Worm (Caenorhabditis elegans) whole organism, L4 larva: ENCODE measurements around the gene T16G12.12.

ENCODE experiments used
- D1046.2 ChIP-seq: fragments of 200-800 bp; sonication (Bioruptor generic); IDR thresholded peaks from 2 replicates; pipeline ENCODE4 v1.3.6; 2022; ENCODE audit warnings: missing genetic modification characterization, missing compliant biosample characterization
- F37D6.2 ChIP-seq: sonication (generic microtip); optimal IDR thresholded peaks from 2 replicates; lab custom pipeline; 2016; ENCODE audit warnings: mild to moderate bottlenecking, missing genetic modification characterization, missing compliant biosample characterization
- F44E2.7 ChIP-seq: fragments of 200-800 bp; sonication (Bioruptor generic); IDR thresholded peaks from 2 replicates; pipeline ENCODE4 v2.1.2; 2022; ENCODE audit warnings: missing genetic modification characterization, missing compliant biosample characterization
- ZK337.2 ChIP-seq: fragments of 200-800 bp; sonication (Bioruptor generic); IDR thresholded peaks from 2 replicates; pipeline ENCODE4 v1.3.6; 2022; ENCODE audit warnings: missing genetic modification reagents, missing genetic modification characterization, missing compliant biosample characterization
- ZK546.5 ChIP-seq, 2 experiments: sonication (generic microtip); optimal IDR thresholded peaks; 2 replicates each; lab custom pipeline; 2017; ENCODE audit warnings: missing biosample characterization in 2 of 2, missing genetic modification characterization in 2 of 2
- aha-1 ChIP-seq: fragments of 150-350 bp; peaks from one replicate; lab custom pipeline; 2014; ENCODE audit warnings: missing biosample characterization, missing genetic modification characterization
- attf-4 ChIP-seq: sonication (generic microtip); optimal IDR thresholded peaks from 3 replicates; lab custom pipeline; 2017; ENCODE audit warnings: missing biosample characterization, missing genetic modification characterization
- ceh-20 ChIP-seq: fragments of 200-800 bp; sonication (Bioruptor generic); IDR thresholded peaks from 2 replicates; pipeline ENCODE4 v1.3.6; 2022; ENCODE audit warnings: missing genetic modification reagents, missing genetic modification characterization, missing compliant biosample characterization
- ceh-82 ChIP-seq: sonication (generic microtip); optimal IDR thresholded peaks from 2 replicates; lab custom pipeline; 2017; ENCODE audit warnings: missing biosample characterization, missing genetic modification characterization
- ces-1 ChIP-seq: fragments of 150-350 bp; sonication (generic microtip); optimal IDR thresholded peaks from 4 replicates; lab custom pipeline; 2014; ENCODE audit warnings: missing biosample characterization, missing genetic modification reagents, missing genetic modification characterization
- daf-12 ChIP-seq: fragments of 150-350 bp; optimal IDR thresholded peaks from 2 replicates; lab custom pipeline; 2014; ENCODE audit warnings: missing biosample characterization, missing genetic modification reagents, missing genetic modification characterization
- daf-16 ChIP-seq, 3 experiments: sonication (generic microtip); optimal IDR thresholded peaks; 2 replicates each; lab custom pipeline; 2016 to 2017; ENCODE audit warnings: missing genetic modification characterization in 3 of 3, missing genetic modification reagents in 3 of 3, mild to moderate bottlenecking in 2 of 3, missing compliant biosample characterization in 2 of 3, missing biosample characterization in 1 of 3, moderate library complexity in 1 of 3
- daf-19 ChIP-seq: fragments of 200-800 bp; sonication (Bioruptor generic); conservative IDR thresholded peaks from 2 replicates; pipeline ENCODE4 v1.3.6; 2022; ENCODE audit warnings: missing genetic modification characterization, missing compliant biosample characterization
- daf-8 ChIP-seq: fragments of 200-800 bp; sonication (Bioruptor generic); IDR thresholded peaks from 2 replicates; pipeline ENCODE4 v1.3.6; 2022; ENCODE audit warnings: missing genetic modification characterization, missing compliant biosample characterization
- dmd-6 ChIP-seq: fragments of 200-800 bp; sonication (Bioruptor generic); IDR thresholded peaks from 2 replicates; pipeline ENCODE4 v1.3.6; 2022; ENCODE audit warnings: missing genetic modification reagents, missing genetic modification characterization, missing compliant biosample characterization
- dmd-8 ChIP-seq: fragments of 200-800 bp; sonication (Bioruptor generic); IDR thresholded peaks from 2 replicates; pipeline ENCODE4 v1.3.6; 2022; ENCODE audit warnings: missing genetic modification characterization, missing compliant biosample characterization
- egl-27 ChIP-seq: sonication (generic microtip); optimal IDR thresholded peaks from 3 replicates; lab custom pipeline; 2017; ENCODE audit warnings: missing biosample characterization, missing genetic modification reagents, missing genetic modification characterization
- egl-43 ChIP-seq: fragments of 200-800 bp; sonication (Bioruptor generic); IDR thresholded peaks from 2 replicates; pipeline ENCODE4 v1.3.6; 2022; ENCODE audit warnings: missing genetic modification reagents, missing genetic modification characterization, missing compliant biosample characterization
- fkh-10 ChIP-seq: fragments of 150-350 bp; optimal IDR thresholded peaks from 2 replicates; lab custom pipeline; 2014; ENCODE audit warnings: missing biosample characterization, missing genetic modification reagents, missing genetic modification characterization
- gei-8 ChIP-seq: fragments of 200-800 bp; sonication (Bioruptor generic); optimal IDR thresholded peaks from 2 replicates; lab custom pipeline; 2018; ENCODE audit warnings: mild to moderate bottlenecking, missing genetic modification characterization, missing compliant biosample characterization
- hif-1 ChIP-seq, 2 experiments: sonication (generic microtip); optimal IDR thresholded peaks; 2 replicates each; lab custom pipeline; 2016 to 2017; ENCODE audit warnings: missing compliant biosample characterization in 2 of 2, missing genetic modification characterization in 2 of 2, missing genetic modification reagents in 2 of 2, missing genotype in 2 of 2, mild to moderate bottlenecking in 1 of 2
- hlh-11 ChIP-seq: fragments of 200-800 bp; sonication (Bioruptor generic); optimal IDR thresholded peaks from 2 replicates; lab custom pipeline; 2018; ENCODE audit warnings: mild to moderate bottlenecking, missing genetic modification characterization, missing compliant biosample characterization
- hmg-1.1 ChIP-seq: fragments of 200-800 bp; sonication (Bioruptor generic); IDR thresholded peaks from 2 replicates; pipeline ENCODE4 v1.3.6; 2022; ENCODE audit warnings: missing genetic modification reagents, missing genetic modification characterization, missing compliant biosample characterization
- lin-1 ChIP-seq: fragments of 200-800 bp; sonication (Bioruptor generic); IDR thresholded peaks from 2 replicates; pipeline ENCODE4 v1.3.6; 2022; ENCODE audit warnings: missing genetic modification reagents, missing genetic modification characterization, missing compliant biosample characterization
- lin-13 ChIP-seq: fragments of 150-350 bp; optimal IDR thresholded peaks from 2 replicates; lab custom pipeline; 2014; ENCODE audit warnings: missing biosample characterization, missing genetic modification reagents, missing genetic modification characterization
- lin-29 ChIP-seq: fragments of 200-800 bp; sonication (Bioruptor generic); IDR thresholded peaks from 2 replicates; pipeline ENCODE4 v1.3.6; 2022; ENCODE audit warnings: missing genetic modification reagents, missing genetic modification characterization, missing compliant biosample characterization
- lir-3 ChIP-seq: sonication (generic microtip); optimal IDR thresholded peaks from 2 replicates; lab custom pipeline; 2016; ENCODE audit warnings: mild to moderate bottlenecking, missing genetic modification characterization, missing compliant biosample characterization
- lsy-2 ChIP-seq, 2 experiments: fragments of 150-350 bp in 1 of 2; sonication (generic microtip) in 1 of 2; optimal IDR thresholded peaks; 2 replicates each; lab custom pipeline; 2014 to 2017; ENCODE audit warnings: missing biosample characterization in 2 of 2, missing genetic modification characterization in 2 of 2
- mdl-1 ChIP-seq, 2 experiments: fragments of 150-350 bp in 1 of 2; sonication (generic microtip) in 1 of 2; optimal IDR thresholded peaks; 2 replicates each; lab custom pipeline; 2014 to 2017; ENCODE audit warnings: missing biosample characterization in 2 of 2, missing genetic modification characterization in 2 of 2
- nhr-11 ChIP-seq: fragments of 150-350 bp; optimal IDR thresholded peaks from 2 replicates; lab custom pipeline; 2014; ENCODE audit warnings: missing biosample characterization, missing genetic modification characterization
- nhr-28 ChIP-seq: fragments of 150-350 bp; optimal IDR thresholded peaks from 2 replicates; lab custom pipeline; 2014; ENCODE audit warnings: missing biosample characterization, missing genetic modification characterization
- nhr-76 ChIP-seq: fragments of 150-350 bp; optimal IDR thresholded peaks from 2 replicates; lab custom pipeline; 2014; ENCODE audit warnings: missing biosample characterization, missing genetic modification characterization
- nhr-77 ChIP-seq: fragments of 150-350 bp; optimal IDR thresholded peaks from 2 replicates; lab custom pipeline; 2014; ENCODE audit warnings: missing biosample characterization, missing genetic modification characterization
- pha-4 ChIP-seq, 2 experiments: fragments of 150-350 bp in 1 of 2; fragments of 200-800 bp in 1 of 2; sonication (Bioruptor generic) in 1 of 2; IDR thresholded peaks in 1 of 2; optimal IDR thresholded peaks in 1 of 2; 2 replicates each; pipeline versions ENCODE4 v1.3.6 to Lab custom; 2014 to 2022; ENCODE audit warnings: missing genetic modification characterization in 2 of 2, missing genetic modification reagents in 2 of 2, missing biosample characterization in 1 of 2, missing compliant biosample characterization in 1 of 2
- pqm-1 ChIP-seq: sonication (generic microtip); optimal IDR thresholded peaks from 2 replicates; lab custom pipeline; 2017; ENCODE audit warnings: missing biosample characterization, missing genetic modification characterization
- set-16 ChIP-seq: fragments of 200-800 bp; sonication (Bioruptor generic); IDR thresholded peaks from 2 replicates; pipeline ENCODE4 v1.3.6; 2022; ENCODE audit warnings: missing genetic modification reagents, missing genetic modification characterization, missing compliant biosample characterization
- skn-1 ChIP-seq: fragments of 150-350 bp; optimal IDR thresholded peaks from 2 replicates; lab custom pipeline; 2014; ENCODE audit warnings: missing biosample characterization, missing genetic modification characterization
- snpc-1.2 ChIP-seq: fragments of 200-800 bp; sonication (Bioruptor generic); IDR thresholded peaks from 2 replicates; pipeline ENCODE4 v1.3.6; 2022; ENCODE audit warnings: missing genetic modification reagents, missing genetic modification characterization, missing compliant biosample characterization
- spr-1 ChIP-seq: sonication (generic microtip); optimal IDR thresholded peaks from 2 replicates; lab custom pipeline; 2016; ENCODE audit warnings: mild to moderate bottlenecking, missing genetic modification characterization, missing compliant biosample characterization
- tag-97 ChIP-seq: fragments of 200-800 bp; sonication (Bioruptor generic); IDR thresholded peaks from 2 replicates; pipeline ENCODE4 v1.3.6; 2022; ENCODE audit warnings: missing genetic modification characterization, missing compliant biosample characterization
- unc-130 ChIP-seq: sonication (generic microtip); optimal IDR thresholded peaks from 2 replicates; lab custom pipeline; 2016; ENCODE audit warnings: missing genetic modification reagents, missing genetic modification characterization, missing compliant biosample characterization
- vab-7 ChIP-seq: fragments of 200-800 bp; sonication (Bioruptor generic); IDR thresholded peaks from 2 replicates; pipeline ENCODE4 v1.3.6; 2022; ENCODE audit warnings: missing genetic modification reagents, missing genetic modification characterization, missing compliant biosample characterization
- zag-1 ChIP-seq: fragments of 150-350 bp; optimal IDR thresholded peaks from 2 replicates; lab custom pipeline; 2014; ENCODE audit warnings: missing biosample characterization, missing genetic modification characterization
- zfp-2 ChIP-seq: sonication (generic microtip); optimal IDR thresholded peaks from 2 replicates; lab custom pipeline; 2016; ENCODE audit warnings: mild to moderate bottlenecking, missing genetic modification characterization, missing compliant biosample characterization
- zfp-3 ChIP-seq: fragments of 200-800 bp; sonication (Bioruptor generic); conservative IDR thresholded peaks from 2 replicates; pipeline ENCODE4 v1.3.6; 2022; ENCODE audit warnings: missing genetic modification reagents, missing genetic modification characterization, missing compliant biosample characterization
- ztf-11 ChIP-seq: fragments of 150-350 bp; optimal IDR thresholded peaks from 2 replicates; lab custom pipeline; 2014; ENCODE audit warnings: missing biosample characterization, missing genetic modification characterization

Gene T16G12.12

DNA sequence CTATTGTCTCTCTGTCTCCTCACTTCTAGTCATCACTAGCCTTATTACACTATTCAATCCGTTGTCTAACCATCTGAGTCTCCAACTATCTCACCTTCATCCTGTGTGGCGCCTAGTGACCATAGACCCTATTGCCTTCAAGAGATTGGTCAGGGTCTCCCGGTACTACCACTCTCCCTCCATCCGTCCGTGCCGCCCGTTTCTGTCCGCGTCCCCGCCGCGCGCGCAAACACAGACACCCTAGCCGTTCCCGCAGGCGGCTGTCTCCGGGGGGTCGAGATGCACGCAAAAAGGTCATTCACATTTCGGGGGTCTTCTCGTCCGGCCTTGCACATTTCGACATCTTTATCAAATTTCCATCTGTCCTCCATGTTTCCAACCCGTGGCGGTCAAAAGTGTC is 41.1 kb downstream of the T16G12.12 start (continued):
- TF ChIP-seq nhr-76 (no peak), pha-4 (GFP tag; IDR thresholded peaks at IDR 0.05; lab: Robert Waterston, UW) (0 out of 2 replicates have a peak, but pooled peaks have one; percentile 6), pha-4 (tag; optimal IDR thresholded peaks at IDR 0.05; lab: Kevin White, UChicago) (no peak), egl-43 (GFP tag; lab: Robert Waterston, UW) (0 out of 2 replicates have a peak, but pooled peaks have one; percentile 45)

DNA sequence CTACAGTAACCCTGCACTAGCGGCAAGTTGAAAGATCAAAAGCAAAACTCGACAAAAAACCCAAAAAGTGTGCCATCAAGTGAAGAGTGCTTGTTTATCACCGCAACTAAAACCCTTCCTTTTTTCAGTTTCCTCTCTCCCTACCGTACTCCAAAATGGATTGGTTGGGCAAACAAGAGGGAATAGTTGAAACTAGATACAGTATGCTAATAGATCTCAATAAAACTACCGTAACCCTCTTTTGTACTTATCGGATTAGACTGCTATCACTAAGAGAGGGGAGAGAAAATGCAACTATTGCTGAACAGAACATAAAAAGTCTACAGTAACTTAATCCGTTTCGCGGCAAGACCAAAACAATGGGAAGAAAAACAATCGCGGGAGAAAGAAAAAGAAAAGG is 42.0 kb downstream of the T16G12.12 start:
- TF ChIP-seq gei-8 (GFP tag; lab: Kevin White, UChicago): no peak
- no peak for TF ChIP-seq ZK546.5 (tag; optimal IDR thresholded peaks at IDR 0.05; lab: Kevin White, UChicago)
- TF ChIP-seq hlh-11 (tag; lab: Kevin White, UChicago): no peak
- TF ChIP-seq nhr-76: no peak
- TF ChIP-seq lsy-2 (tag; optimal IDR thresholded peaks at IDR 0.05; lab: Kevin White, UChicago): peak in 1 of 2 experiments; percentile 57
- no peak for TF ChIP-seq egl-43 (GFP tag; lab: Robert Waterston, UW)
- peak; percentile 47 for TF ChIP-seq nhr-28 (tag; lab: Kevin White, UChicago)
- TF ChIP-seq snpc-1.2 (GFP tag; lab: Robert Waterston, UW): no peak
- no peak for TF ChIP-seq daf-12 (tag; lab: Kevin White, UChicago)
- TF ChIP-seq daf-16 (GFP tag; optimal IDR thresholded peaks at IDR 0.05; lab: Kevin White, UChicago): no peak
- TF ChIP-seq daf-16 (tag; optimal IDR thresholded peaks at IDR 0.05; lab: Kevin White, UChicago): peak; percentile 41
- peak; percentile 8 for TF ChIP-seq pqm-1 (tag; lab: Kevin White, UChicago)
- no peak for TF ChIP-seq lir-3

DNA sequence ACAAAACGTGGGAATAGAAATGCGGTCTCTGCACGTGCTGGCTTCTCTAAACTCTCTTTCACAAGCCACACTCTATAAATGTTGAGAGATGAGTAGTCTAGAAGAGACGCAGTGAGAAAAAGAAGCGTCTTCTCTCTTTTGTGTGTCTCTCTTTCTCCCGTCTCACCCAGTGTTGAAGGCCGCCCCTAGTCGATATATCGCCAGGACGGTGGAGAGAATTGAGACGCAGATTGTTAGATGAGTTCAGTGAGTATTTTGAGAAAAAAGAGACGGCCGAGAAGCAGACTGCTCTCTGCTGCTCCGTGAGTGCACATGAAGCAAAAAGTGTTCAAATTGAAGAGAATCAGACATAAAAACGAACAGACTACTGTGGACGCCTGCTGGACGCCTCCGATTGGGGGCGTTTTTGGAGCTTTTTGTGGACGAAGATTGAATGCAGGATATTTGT is 43.1 kb downstream of the T16G12.12 start:
- TF ChIP-seq nhr-11 (tag; lab: Kevin White, UChicago): peak; percentile 79
- TF ChIP-seq lsy-2 (tag; optimal IDR thresholded peaks at IDR 0.05; lab: Kevin White, UChicago): peak; percentile 70 to 93
- TF ChIP-seq hmg-1.1 (GFP tag; lab: Robert Waterston, UW): peak; percentile 96
- peak; percentile 56 to 69 for TF ChIP-seq daf-16 (GFP tag; optimal IDR thresholded peaks at IDR 0.05; lab: Kevin White, UChicago)
- peak; percentile 72 for TF ChIP-seq daf-16 (tag; optimal IDR thresholded peaks at IDR 0.05; lab: Kevin White, UChicago)
- no peak for TF ChIP-seq tag-97 (GFP tag; lab: Robert Waterston, UW)
- TF ChIP-seq mdl-1 (tag; optimal IDR thresholded peaks at IDR 0.05; lab: Kevin White, UChicago): peak; percentile 98 to 99
- no peak for TF ChIP-seq lin-29
- no peak for TF ChIP-seq dmd-8 (GFP tag; lab: Robert Waterston, UW)
- TF ChIP-seq dmd-6 (GFP tag; lab: Robert Waterston, UW): peak; percentile 89
- peak; percentile 62; the same call in 1 of the 2 replicates for TF ChIP-seq daf-19 (GFP tag; lab: Robert Waterston, UW)
- no peak for TF ChIP-seq D1046.2 (GFP tag; lab: Robert Waterston, UW)
- TF ChIP-seq zag-1 (tag; lab: Kevin White, UChicago): peak; percentile 40
- TF ChIP-seq ceh-82 (tag; lab: Kevin White, UChicago): no peak
- peak; percentile 98 for TF ChIP-seq aha-1 (tag; lab: Kevin White, UChicago)
- no peak for TF ChIP-seq zfp-3
- peak; percentile 80 for TF ChIP-seq lin-1
- 0 out of 2 replicates have a peak, but pooled peaks have one; percentile 41 for TF ChIP-seq vab-7 (GFP tag; lab: Robert Waterston, UW)
- no peak for TF ChIP-seq daf-8 (GFP tag; lab: Robert Waterston, UW)
- TF ChIP-seq spr-1: peak; percentile 59
- TF ChIP-seq ZK337.2 (GFP tag; lab: Robert Waterston, UW): no peak
- peak; percentile 76 for TF ChIP-seq fkh-10
- peak; percentile 71 for TF ChIP-seq F37D6.2 (tag; lab: Kevin White, UChicago)
- TF ChIP-seq skn-1: no peak
- peak; percentile 34 for TF ChIP-seq nhr-77 (tag; lab: Kevin White, UChicago)
- TF ChIP-seq hif-1 (tag; optimal IDR thresholded peaks at IDR 0.05; lab: Kevin White, UChicago): peak in 1 of 2 experiments; percentile 77
- peak; percentile 81 for TF ChIP-seq ceh-20 (GFP tag; lab: Robert Waterston, UW)
- TF ChIP-seq ztf-11 (tag; lab: Kevin White, UChicago): no peak
- peak; percentile 10 for TF ChIP-seq ces-1 (GFP tag; lab: Kevin White, UChicago)
- no peak for TF ChIP-seq attf-4 (tag; lab: Kevin White, UChicago)
- peak; percentile 53 for TF ChIP-seq set-16
- TF ChIP-seq ZK546.5 (tag; optimal IDR thresholded peaks at IDR 0.05; lab: Kevin White, UChicago): no peak
- peak; percentile 27 for TF ChIP-seq pqm-1 (tag; lab: Kevin White, UChicago)
- peak; percentile 38 for TF ChIP-seq lin-13 (GFP tag; lab: Kevin White, UChicago)
- no peak for TF ChIP-seq egl-27 (tag; lab: Kevin White, UChicago)
- no peak for TF ChIP-seq unc-130
- no peak for TF ChIP-seq F44E2.7 (GFP tag; lab: Robert Waterston, UW)
- no peak for TF ChIP-seq zfp-2 (tag; lab: Kevin White, UChicago)
